Worm (Caenorhabditis elegans): ENCODE data around the gene C17A2.7.

C17A2.7 gene

DNA sequence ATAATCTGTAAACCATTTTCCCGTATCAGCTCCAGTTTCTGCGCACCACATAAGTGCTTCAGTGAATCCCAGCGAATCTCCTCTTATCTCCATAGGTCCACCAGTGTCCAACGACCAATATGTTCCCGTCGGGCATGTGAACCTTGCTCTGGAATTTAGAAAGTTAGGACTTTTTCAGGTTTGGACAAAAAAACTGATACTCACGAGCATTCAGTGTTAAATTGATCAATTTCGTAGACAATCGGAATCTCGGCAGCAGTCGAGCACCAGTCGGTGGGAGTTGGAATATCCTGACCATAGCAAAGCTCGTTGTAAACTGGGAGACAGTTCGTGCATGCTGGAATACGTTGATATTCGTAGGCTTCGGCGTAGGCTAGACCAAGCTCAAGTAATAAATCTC, 13.6 kb downstream of the C17A2.7 start:
- TF ChIP-seq unc-62 (GFP tag; optimal IDR thresholded peaks at IDR 0.05 in 1 of 2) (peak in 1 of 2 experiments; percentile 93), unc-62 (tag; optimal IDR thresholded peaks at IDR 0.05) (no peak), arid-1 (GFP tag; conservative IDR thresholded peaks at IDR 0.05) (no peak), ceh-82 (tag; optimal IDR thresholded peaks at IDR 0.05) (no peak), zip-11 (GFP tag; IDR thresholded peaks at IDR 0.05) (no peak), unc-130 (GFP tag; optimal IDR thresholded peaks at IDR 0.05) (no peak)

- TF ChIP-seq skn-1 (tag; optimal IDR thresholded peaks at IDR 0.05) (no peak), aha-1 (tag) (peak; percentile 88), F49E8.2 (tag; optimal IDR thresholded peaks at IDR 0.05; ENCODE audit: borderline replicate concordance) (no peak), ztf-7 (tag; optimal IDR thresholded peaks at IDR 0.05) (no peak)
Measured at ce11 chrII:3827801-3828200, 15.4 kb downstream of the C17A2.7 start, which contains the start of gene F54D10.8. Gene F54D10.8, minus strand, starts transcription at chrII:3827901.

ce11 chrII:3823855-3824254, 19.4 kb downstream of the C17A2.7 start, which contains the start of gene skr-15:
Gene skr-15, plus strand, starts transcription at chrII:3824155.
- TF ChIP-seq daf-12 (tag; optimal IDR thresholded peaks at IDR 0.05) = no peak

DNA sequence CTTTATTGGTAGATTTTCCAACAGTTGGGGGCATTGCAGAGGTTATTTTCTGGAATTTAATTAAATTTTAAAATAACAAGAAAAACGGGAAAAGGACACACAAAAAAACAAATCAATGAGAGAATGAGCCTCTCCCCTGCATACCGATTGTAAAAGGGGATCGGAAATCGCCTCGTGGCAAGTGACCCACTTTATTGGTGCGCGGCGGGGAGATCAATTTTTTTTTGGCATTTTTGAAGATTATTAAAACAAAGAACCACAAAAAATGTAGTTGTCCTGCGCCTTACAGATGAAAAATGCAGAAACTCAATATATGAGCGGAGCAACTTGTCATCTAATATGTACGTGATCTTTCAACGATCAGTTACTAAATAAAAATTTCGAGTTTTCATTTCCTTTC, 22.0 kb downstream of the C17A2.7 start, which contains the start of gene F54D10.7:
Gene F54D10.7, minus strand, starts transcription at position 49 of the 400 bp plus-strand sequence.
- no peak for TF ChIP-seq dmd-9 (GFP tag; IDR thresholded peaks at IDR 0.05)

ce11 chrII:3816251-3816849, 26.9 kb downstream of the C17A2.7 start, which contains the start of gene fbxa-24:
Gene fbxa-24, plus strand, starts transcription at chrII:3816526.
- 0 out of 2 replicates have a peak, but pooled peaks have one; percentile 26 for TF ChIP-seq egl-43 (GFP tag; IDR thresholded peaks at IDR 0.05)
- TF ChIP-seq mxl-3 (GFP tag; optimal IDR thresholded peaks at IDR 0.05) = peak; percentile 7
- peak; percentile 32; the same call in 1 of the 2 replicates for TF ChIP-seq set-16 (GFP tag; IDR thresholded peaks at IDR 0.05)
- 0 out of 2 replicates have a peak, but pooled peaks have one; percentile 17 for TF ChIP-seq hmg-1.1 (GFP tag; IDR thresholded peaks at IDR 0.05)
- TF ChIP-seq aha-1 (tag) = peak; percentile 98

DNA sequence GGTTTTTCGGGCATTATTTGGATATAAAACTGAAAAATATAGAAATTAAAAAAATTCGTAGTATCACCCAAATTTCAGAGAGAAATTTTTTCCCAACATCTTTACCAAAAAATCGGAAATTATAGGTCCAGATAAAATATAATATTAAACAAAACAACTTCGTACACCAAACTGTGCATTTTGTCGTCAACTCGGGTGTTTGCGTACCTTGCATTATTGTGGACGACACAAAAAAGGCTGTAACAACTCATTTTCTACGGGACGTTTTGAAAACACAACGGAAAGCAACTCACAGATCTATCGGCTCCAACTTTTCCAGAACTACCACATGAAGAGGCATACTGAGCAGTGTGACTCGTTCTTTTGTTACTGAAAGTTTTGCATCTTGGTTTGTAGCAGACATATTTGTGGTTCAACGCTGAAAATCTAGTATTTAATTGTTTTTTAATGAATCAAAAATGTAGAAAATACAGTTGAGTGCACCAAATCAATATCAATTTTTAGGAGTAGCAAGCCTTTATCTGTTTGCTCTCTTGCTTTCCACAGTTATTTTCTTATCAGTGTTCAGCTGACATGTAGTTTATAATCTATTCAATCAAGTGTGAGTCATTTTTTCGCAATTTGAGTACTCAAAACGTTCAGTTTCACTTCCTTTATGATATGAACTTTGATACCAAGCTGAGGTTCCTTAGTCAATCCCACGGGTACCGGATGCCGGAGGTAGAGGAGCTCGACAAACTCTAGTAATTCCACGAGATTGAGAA, 27.6 kb downstream of the C17A2.7 start:
- TF ChIP-seq unc-62 (GFP tag; optimal IDR thresholded peaks at IDR 0.05 in 1 of 2) (peak in 1 of 2 experiments; percentile 95), unc-62 (tag; optimal IDR thresholded peaks at IDR 0.05) (no peak), dve-1 (tag; optimal IDR thresholded peaks at IDR 0.05; ENCODE audit: insufficient read depth) (peak; percentile 49), daf-16 (GFP tag; optimal IDR thresholded peaks at IDR 0.05) (no peak), daf-16 (tag; optimal IDR thresholded peaks at IDR 0.05) (peak; percentile 52), lsy-2 (tag; optimal IDR thresholded peaks at IDR 0.05) (peak in 1 of 2 experiments; percentile 23), nhr-28 (tag; optimal IDR thresholded peaks at IDR 0.05) (peak; percentile 74), pqm-1 (tag; optimal IDR thresholded peaks at IDR 0.05) (peak; percentile 85), ZK337.2 (GFP tag; IDR thresholded peaks at IDR 0.05) (no peak), mes-2 (tag; optimal IDR thresholded peaks at IDR 0.05; ENCODE audit: poor library complexity, severe bottlenecking) (peak; percentile 38), hlh-11 (tag; optimal IDR thresholded peaks at IDR 0.05) (peak; percentile 45), F49E8.2 (tag; optimal IDR thresholded peaks at IDR 0.05; ENCODE audit: borderline replicate concordance) (no peak), php-3 (GFP tag; IDR thresholded peaks at IDR 0.05) (0 out of 2 replicates have a peak, but pooled peaks have one; percentile 32), F44E2.7 (GFP tag; IDR thresholded peaks at IDR 0.05) (no peak), nhr-6 (tag; optimal IDR thresholded peaks at IDR 0.05) (peak; percentile 40), lin-1 (GFP tag; IDR thresholded peaks at IDR 0.05) (0 out of 2 replicates have a peak, but pooled peaks have one; percentile 23), dmd-6 (GFP tag; IDR thresholded peaks at IDR 0.05) (peak; percentile 57)

All from whole organism, L4 larva.